Worm (Caenorhabditis elegans) whole organism, L1 larva: ENCODE results near the gene F23H12.7.

ENCODE experiments used
- F16B12.6 ChIP-seq: fragments of 150-350 bp; optimal IDR thresholded peaks from 2 replicates; lab custom pipeline; 2014; ENCODE audit warnings: missing biosample characterization, missing genetic modification characterization
- Y116A8C.19 ChIP-seq: sonication (generic microtip); optimal IDR thresholded peaks from 2 replicates; lab custom pipeline; 2016; ENCODE audit warnings: missing compliant biosample characterization, missing genetic modification characterization, borderline replicate concordance
- dpl-1 ChIP-seq, 3 experiments: fragments of 150-350 bp in 2 of 3; sonication (generic microtip) in 1 of 3; optimal IDR thresholded peaks; 2 replicates each; lab custom pipeline; 2014 to 2017; ENCODE audit warnings: missing biosample characterization in 3 of 3, missing genetic modification characterization in 3 of 3, missing genetic modification reagents in 3 of 3
- hpl-2 ChIP-seq: fragments of 150-350 bp; optimal IDR thresholded peaks from 2 replicates; lab custom pipeline; 2014; ENCODE audit warnings: missing biosample characterization, missing genetic modification reagents, missing genetic modification characterization
- jun-1 ChIP-seq: fragments of 150-350 bp; optimal IDR thresholded peaks from 2 replicates; lab custom pipeline; 2014; ENCODE audit warnings: missing biosample characterization, missing genetic modification reagents, missing genetic modification characterization
- skn-1 ChIP-seq: fragments of 150-350 bp; optimal IDR thresholded peaks from 2 replicates; lab custom pipeline; 2014; ENCODE audit warnings: missing biosample characterization, missing genetic modification characterization
- unc-98 ChIP-seq: fragments of 200-800 bp; sonication (Bioruptor generic); IDR thresholded peaks from 2 replicates; pipeline ENCODE4 v1.3.6; 2022; ENCODE audit warnings: missing genetic modification characterization, missing compliant biosample characterization

DNA sequence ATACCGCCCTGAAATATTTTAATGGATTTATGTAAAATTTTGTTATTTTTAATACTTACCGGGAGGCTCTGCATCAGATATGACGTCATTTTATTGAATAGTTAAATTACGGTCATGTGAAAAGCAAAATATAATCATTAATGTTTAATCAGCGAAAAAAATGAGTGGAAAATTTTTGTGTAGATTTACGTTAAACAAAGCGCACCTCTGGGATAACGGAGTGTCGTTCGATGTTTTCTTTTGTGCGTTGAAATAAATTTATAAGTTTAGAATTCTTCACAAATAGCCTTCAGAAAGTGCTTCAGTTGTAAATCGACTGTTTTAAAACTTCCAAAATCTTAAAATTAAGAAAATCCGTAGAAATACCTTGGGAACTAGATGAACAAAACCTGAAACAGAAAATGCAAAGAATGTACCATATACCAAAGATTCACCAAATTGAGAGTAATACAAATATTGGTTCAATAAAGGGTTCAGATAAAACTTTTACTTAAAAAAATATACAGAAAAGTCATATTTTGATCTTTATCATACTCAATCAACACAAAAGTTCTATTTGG is 29.3 kb downstream of the F23H12.7 start, which contains the start of the genes K01D12.20 and miga-1:
- TF ChIP-seq F16B12.6 = no peak
- TF ChIP-seq dpl-1 (GFP tag; optimal IDR thresholded peaks at IDR 0.05; lab: Kevin White, UChicago) = peak; percentile 37 to 55 (median 46)
- peak; percentile 22 for TF ChIP-seq skn-1 (tag; lab: Kevin White, UChicago)
- no peak for TF ChIP-seq hpl-2 (GFP tag; lab: Kevin White, UChicago)
- TF ChIP-seq Y116A8C.19 (tag; lab: Kevin White, UChicago) = no peak
- no peak for TF ChIP-seq jun-1 (tag; lab: Kevin White, UChicago)
- TF ChIP-seq unc-98 (GFP tag; lab: Robert Waterston, UW) = no peak
